Fruit fly (Drosophila melanogaster): Measurements from ENCODE around the gene CG8064.

The CG8064 gene

dm6 chr3R:18244171-18245043 lies 39.1 kb upstream of the CG8064 start (continued):
- TF ChIP-seq zen (tag; optimal IDR thresholded peaks at IDR 0.05): no peak
- no peak for TF ChIP-seq Tbp (GFP tag; optimal IDR thresholded peaks at IDR 0.05)
- TF ChIP-seq sob (GFP tag; IDR thresholded peaks at IDR 0.05): no peak
- no peak for TF ChIP-seq CG6689 (GFP tag; IDR thresholded peaks at IDR 0.05)
- 0 out of 3 replicates have a peak, but pooled peaks have one; percentile 19 for TF ChIP-seq CG3726 (GFP tag; IDR thresholded peaks at IDR 0.05)
- TF ChIP-seq br (optimal IDR thresholded peaks at IDR 0.05): no peak
- TF ChIP-seq CG5245 (GFP tag; optimal IDR thresholded peaks at IDR 0.05): no peak
- TF ChIP-seq CG6175 (GFP tag; IDR thresholded peaks at IDR 0.05): peak; percentile 95
- TF ChIP-seq Gug (GFP tag; IDR thresholded peaks at IDR 0.05): no peak; the same call in 2 of the 4 replicates
- no peak for TF ChIP-seq CG4404 (GFP tag; IDR thresholded peaks at IDR 0.05)
- TF ChIP-seq lbe (GFP tag; optimal IDR thresholded peaks at IDR 0.05): peak; percentile 16
- no peak for TF ChIP-seq Blimp-1 (GFP tag; optimal IDR thresholded peaks at IDR 0.05)
- no peak for TF ChIP-seq CG15479 (GFP tag; optimal IDR thresholded peaks at IDR 0.05)
- TF ChIP-seq bcd (GFP tag; optimal IDR thresholded peaks at IDR 0.05): peak; percentile 4
- no peak for TF ChIP-seq ab (GFP tag; optimal IDR thresholded peaks at IDR 0.05)
- no peak for TF ChIP-seq Myb (GFP tag; optimal IDR thresholded peaks at IDR 0.05)
- TF ChIP-seq Kr (GFP tag; optimal IDR thresholded peaks at IDR 0.05): no peak

- no peak for TF ChIP-seq Gsc (GFP tag; IDR thresholded peaks at IDR 0.05)
- 0 out of 3 replicates have a peak, but pooled peaks have one; percentile 19 for TF ChIP-seq CG11695 (GFP tag; IDR thresholded peaks at IDR 0.05)
- peak; percentile 53 for TF ChIP-seq ewg (GFP tag; optimal IDR thresholded peaks at IDR 0.05)
- TF ChIP-seq sob (GFP tag; IDR thresholded peaks at IDR 0.05): 0 out of 2 replicates have a peak, but pooled peaks have one; percentile 6
- no peak for TF ChIP-seq CG33213 (GFP tag; optimal IDR thresholded peaks at IDR 0.05)
- TF ChIP-seq CG2199 (GFP tag; IDR thresholded peaks at IDR 0.05): no peak
- 0 out of 2 replicates have a peak, but pooled peaks have one; percentile 14 for TF ChIP-seq nerfin-2 (GFP tag; IDR thresholded peaks at IDR 0.05; ENCODE audit: partially characterized antibody)
- no peak for TF ChIP-seq kah (GFP tag; optimal IDR thresholded peaks at IDR 0.05)
- TF ChIP-seq Ssrp (tag; optimal IDR thresholded peaks at IDR 0.05): peak; percentile 0
- TF ChIP-seq Sox100B (GFP tag; optimal IDR thresholded peaks at IDR 0.05): no peak
- TF ChIP-seq sd (tag; optimal IDR thresholded peaks at IDR 0.05): peak; percentile 67
- no peak for TF ChIP-seq Ets97D (GFP tag; optimal IDR thresholded peaks at IDR 0.05)
- no peak for TF ChIP-seq CG12236 (GFP tag; optimal IDR thresholded peaks at IDR 0.05)
- peak; percentile 17 for TF ChIP-seq sqz (GFP tag; optimal IDR thresholded peaks at IDR 0.05)
- peak; percentile 74 for TF ChIP-seq pros (GFP tag; optimal IDR thresholded peaks at IDR 0.05)
- 0 out of 2 replicates have a peak, but pooled peaks have one; percentile 17 for TF ChIP-seq ttk (GFP tag; IDR thresholded peaks at IDR 0.05)
- no peak for TF ChIP-seq toy (GFP tag; IDR thresholded peaks at IDR 0.05)
- peak; percentile 98 for TF ChIP-seq nerfin-1 (tag; optimal IDR thresholded peaks at IDR 0.05)
- TF ChIP-seq Oli (tag; optimal IDR thresholded peaks at IDR 0.05): no peak
- TF ChIP-seq ranshi (GFP tag; IDR thresholded peaks at IDR 0.05): no peak
- TF ChIP-seq HLH4C (GFP tag; IDR thresholded peaks at IDR 0.05; ENCODE audit: partially characterized antibody): no peak
- no peak for TF ChIP-seq Dll (GFP tag; IDR thresholded peaks at IDR 0.05; ENCODE audit: partially characterized antibody)
- no peak for TF ChIP-seq oc (tag; optimal IDR thresholded peaks at IDR 0.05)
- peak; percentile 29 for TF ChIP-seq Ets65A (GFP tag)
- peak; percentile 35 for TF ChIP-seq cg (GFP tag; optimal IDR thresholded peaks at IDR 0.05)
- no peak for TF ChIP-seq hkb (optimal IDR thresholded peaks at IDR 0.05)
- peak; percentile 23; the same call in 1 of the 2 replicates for TF ChIP-seq hkb (GFP tag; IDR thresholded peaks at IDR 0.05)
- 0 out of 2 replicates have a peak, but pooled peaks have one; percentile 3 for TF ChIP-seq CG16779 (GFP tag; IDR thresholded peaks at IDR 0.05)
- TF ChIP-seq lab (GFP tag; optimal IDR thresholded peaks at IDR 0.05): peak; percentile 32
- peak; percentile 17; the same call in 1 of the 2 replicates for TF ChIP-seq ap (GFP tag; IDR thresholded peaks at IDR 0.05)
- TF ChIP-seq knrl (GFP tag; IDR thresholded peaks at IDR 0.05; ENCODE audit: partially characterized antibody): no peak
- no peak for TF ChIP-seq CG6272 (GFP tag; IDR thresholded peaks at IDR 0.05)
These were observed 38.3 kb upstream of the CG8064 start for dm6 chr3R:18245044-18245596.

Measured in whole organism, embryonic.